Worm (Caenorhabditis elegans) whole organism, L4/young adult: ENCODE data around the gene F46B6.13.

Experiments
- W03F9.2 ChIP-seq: fragments of 150-350 bp; optimal IDR thresholded peaks from 2 replicates; lab custom pipeline; 2014; ENCODE audit warnings: missing biosample characterization, missing genetic modification characterization
- dao-5 ChIP-seq: sonication (generic microtip); optimal IDR thresholded peaks from 2 replicates; lab custom pipeline; 2016; ENCODE audit warnings: missing genotype, missing genetic modification characterization, moderate library complexity, missing compliant biosample characterization
- him-1 ChIP-seq: sonication (generic microtip); optimal IDR thresholded peaks from 2 replicates; lab custom pipeline; 2016; ENCODE audit warnings: missing genotype, missing genetic modification reagents, missing genetic modification characterization, missing compliant biosample characterization

DNA sequence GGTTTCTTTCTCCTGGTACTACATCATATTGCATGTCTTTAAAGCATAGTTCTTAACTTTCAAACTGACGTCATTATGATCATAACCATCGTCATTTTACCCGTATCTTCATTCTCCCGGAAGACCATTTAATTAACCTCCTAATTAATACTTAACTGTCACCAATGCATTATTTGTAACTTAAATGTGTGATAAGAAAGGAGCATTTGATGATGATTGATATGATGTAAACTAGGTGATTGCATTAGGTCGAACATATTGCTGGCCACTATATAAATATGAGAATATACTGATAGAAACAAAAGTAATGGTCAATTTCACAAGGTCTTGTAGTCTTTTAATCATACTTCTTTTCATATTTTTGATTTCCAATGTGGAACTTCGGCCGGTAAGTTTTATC lies 42.7 kb downstream of the F46B6.13 start, which contains the start of gene hrg-3:
- TF ChIP-seq W03F9.2 (tag; lab: Kevin White, UChicago) (no peak), him-1 (tag; lab: Kevin White, UChicago) (no peak), dao-5 (tag; lab: Kevin White, UChicago) (no peak)
